Worm (Caenorhabditis elegans) whole organism, L1 larva: Measurements from ENCODE around the gene his-41.

Experiments
- C16A3.4 ChIP-seq: fragments of 150-350 bp; optimal IDR thresholded peaks from 2 replicates; lab custom pipeline; 2014; ENCODE audit warnings: missing biosample characterization, missing genetic modification characterization
- C34B4.2 ChIP-seq: sonication (generic microtip); optimal IDR thresholded peaks from 2 replicates; lab custom pipeline; 2017; ENCODE audit warnings: mild to moderate bottlenecking, missing genetic modification characterization, missing compliant biosample characterization
- F16B12.6 ChIP-seq: fragments of 150-350 bp; optimal IDR thresholded peaks from 2 replicates; lab custom pipeline; 2014; ENCODE audit warnings: missing biosample characterization, missing genetic modification characterization
- Y116A8C.19 ChIP-seq: sonication (generic microtip); optimal IDR thresholded peaks from 2 replicates; lab custom pipeline; 2016; ENCODE audit warnings: missing compliant biosample characterization, missing genetic modification characterization, borderline replicate concordance
- aha-1 ChIP-seq: fragments of 150-350 bp; optimal IDR thresholded peaks from 2 replicates; lab custom pipeline; 2014; ENCODE audit warnings: missing biosample characterization, missing genetic modification characterization
- alr-1 ChIP-seq: fragments of 200-800 bp; sonication (Bioruptor generic); optimal IDR thresholded peaks from 2 replicates; lab custom pipeline; 2018; ENCODE audit warnings: borderline replicate concordance, mild to moderate bottlenecking, missing genetic modification characterization, missing compliant biosample characterization
- aly-2 ChIP-seq: fragments of 150-350 bp; optimal IDR thresholded peaks from 2 replicates; lab custom pipeline; 2014; ENCODE audit warnings: missing biosample characterization, missing genetic modification characterization
- ama-1 ChIP-seq: fragments of 150-350 bp; optimal IDR thresholded peaks from 2 replicates; lab custom pipeline; 2014
- ceh-63 ChIP-seq: fragments of 200-800 bp; sonication (Bioruptor generic); optimal IDR thresholded peaks from 2 replicates; lab custom pipeline; 2018; ENCODE audit warnings: mild to moderate bottlenecking, missing genetic modification characterization, missing compliant biosample characterization
- ceh-8 ChIP-seq: fragments of 200-800 bp; sonication (Bioruptor generic); optimal IDR thresholded peaks from 2 replicates; lab custom pipeline; 2018; ENCODE audit warnings: mild to moderate bottlenecking, missing genetic modification characterization, moderate library complexity, missing compliant biosample characterization
- ceh-88 ChIP-seq: fragments of 200-800 bp; sonication (Bioruptor generic); IDR thresholded peaks from 2 replicates; pipeline ENCODE4 v1.3.6; 2022; ENCODE audit warnings: missing genetic modification characterization, missing compliant biosample characterization
- ceh-90 ChIP-seq: sonication (generic microtip); optimal IDR thresholded peaks from 2 replicates; lab custom pipeline; 2016; ENCODE audit warnings: missing genetic modification characterization, missing compliant biosample characterization
- dpl-1 ChIP-seq, 3 experiments: fragments of 150-350 bp in 2 of 3; sonication (generic microtip) in 1 of 3; optimal IDR thresholded peaks; 2 replicates each; lab custom pipeline; 2014 to 2017; ENCODE audit warnings: missing biosample characterization in 3 of 3, missing genetic modification characterization in 3 of 3, missing genetic modification reagents in 3 of 3
- dsc-1 ChIP-seq: sonication (generic microtip); optimal IDR thresholded peaks from 2 replicates; lab custom pipeline; 2016; ENCODE audit warnings: mild to moderate bottlenecking, missing genetic modification characterization, missing compliant biosample characterization
- efl-1 ChIP-seq, 4 experiments: fragments of 150-350 bp; optimal IDR thresholded peaks in 3 of 4; peaks in 1 of 4; 1 replicate in 1 of 4; 2 replicates in 3 of 4; lab custom pipeline; 2014; ENCODE audit warnings: missing biosample characterization in 2 of 4, missing genetic modification characterization in 2 of 4, missing genetic modification reagents in 2 of 4
- efl-3 ChIP-seq: fragments of 200-800 bp; sonication (Bioruptor generic); optimal IDR thresholded peaks from 2 replicates; lab custom pipeline; 2018; ENCODE audit warnings: mild to moderate bottlenecking, missing genetic modification characterization, missing compliant biosample characterization
- egl-13 ChIP-seq: sonication (generic microtip); optimal IDR thresholded peaks from 2 replicates; lab custom pipeline; 2016; ENCODE audit warnings: missing genotype, missing genetic modification reagents, missing genetic modification characterization, missing compliant biosample characterization
- elt-3 ChIP-seq, 6 experiments: fragments of 150-350 bp in 1 of 6; sonication (generic microtip); optimal IDR thresholded peaks; 2 replicates each; lab custom pipeline; 2017 to 2018; ENCODE audit warnings: missing biosample characterization in 6 of 6, missing genetic modification characterization in 6 of 6, inconsistent platforms in 1 of 6
- ets-5 ChIP-seq: fragments of 200-800 bp; sonication (Bioruptor generic); IDR thresholded peaks from 2 replicates; pipeline ENCODE4 v1.3.6; 2022; ENCODE audit warnings: missing genetic modification characterization, missing compliant biosample characterization
- fkh-10 ChIP-seq: sonication (generic microtip); optimal IDR thresholded peaks from 2 replicates; lab custom pipeline; 2017; ENCODE audit warnings: missing biosample characterization, missing genetic modification reagents, missing genetic modification characterization
- fkh-4 ChIP-seq: sonication (generic microtip); optimal IDR thresholded peaks from 2 replicates; lab custom pipeline; 2016; ENCODE audit warnings: missing compliant biosample characterization, missing genetic modification characterization, borderline replicate concordance
- hlh-17 ChIP-seq: fragments of 200-800 bp; sonication (Bioruptor generic); optimal IDR thresholded peaks from 2 replicates; lab custom pipeline; 2018; ENCODE audit warnings: missing genetic modification characterization, mild to moderate bottlenecking, missing compliant biosample characterization, moderate library complexity, borderline replicate concordance
- hlh-4 ChIP-seq: sonication (generic microtip); optimal IDR thresholded peaks from 2 replicates; lab custom pipeline; 2016; ENCODE audit warnings: mild to moderate bottlenecking, missing genetic modification characterization, missing compliant biosample characterization
- irx-1 ChIP-seq: sonication (generic microtip); optimal IDR thresholded peaks from 2 replicates; lab custom pipeline; 2016; ENCODE audit warnings: missing genetic modification characterization, missing compliant biosample characterization
- isw-1 ChIP-seq: fragments of 200-800 bp; sonication (Bioruptor generic); IDR thresholded peaks from 2 replicates; pipeline ENCODE4 v1.3.6; 2022; ENCODE audit warnings: missing genetic modification characterization, missing compliant biosample characterization
- jun-1 ChIP-seq: fragments of 150-350 bp; optimal IDR thresholded peaks from 2 replicates; lab custom pipeline; 2014; ENCODE audit warnings: missing biosample characterization, missing genetic modification reagents, missing genetic modification characterization
- lin-14 ChIP-seq: fragments of 200-800 bp; sonication (Bioruptor generic); optimal IDR thresholded peaks from 2 replicates; lab custom pipeline; 2018; ENCODE audit warnings: mild to moderate bottlenecking, missing genetic modification characterization, moderate library complexity, missing compliant biosample characterization
- lin-15B ChIP-seq: fragments of 150-350 bp; sonication (generic microtip); optimal IDR thresholded peaks from 3 replicates; lab custom pipeline; 2014; ENCODE audit warnings: missing biosample characterization, missing genetic modification characterization
- lir-3 ChIP-seq: sonication (generic microtip); optimal IDR thresholded peaks from 2 replicates; lab custom pipeline; 2016; ENCODE audit warnings: mild to moderate bottlenecking, missing genetic modification characterization, moderate library complexity, missing compliant biosample characterization; ENCODE audit not compliant: poor library complexity
- lsy-2 ChIP-seq, 2 experiments: fragments of 150-350 bp; optimal IDR thresholded peaks; 2 replicates each; lab custom pipeline; 2014; ENCODE audit warnings: missing biosample characterization in 2 of 2, missing genetic modification characterization in 2 of 2
- mab-9 ChIP-seq: fragments of 200-800 bp; sonication (Bioruptor generic); IDR thresholded peaks from 2 replicates; pipeline ENCODE4 v1.3.6; 2022; ENCODE audit warnings: missing genetic modification reagents, missing genetic modification characterization, missing compliant biosample characterization
- mdl-1 ChIP-seq, 2 experiments: fragments of 150-350 bp; optimal IDR thresholded peaks; 2 replicates each; lab custom pipeline; 2014 to 2017; ENCODE audit warnings: missing biosample characterization in 2 of 2, missing genetic modification characterization in 2 of 2, inconsistent platforms in 1 of 2
- mef-2 ChIP-seq: fragments of 150-350 bp; optimal IDR thresholded peaks from 2 replicates; lab custom pipeline; 2014; ENCODE audit warnings: missing biosample characterization, missing genetic modification characterization
- mep-1 ChIP-seq: fragments of 150-350 bp; optimal IDR thresholded peaks from 2 replicates; lab custom pipeline; 2014; ENCODE audit warnings: missing biosample characterization, missing genetic modification characterization
- nhr-12 ChIP-seq: sonication (generic microtip); optimal IDR thresholded peaks from 2 replicates; lab custom pipeline; 2017; ENCODE audit warnings: missing biosample characterization, missing genetic modification characterization
- nhr-237 ChIP-seq: fragments of 150-350 bp; optimal IDR thresholded peaks from 2 replicates; lab custom pipeline; 2014; ENCODE audit warnings: missing biosample characterization, missing genetic modification characterization
- nhr-28 ChIP-seq: fragments of 150-350 bp; optimal IDR thresholded peaks from 2 replicates; lab custom pipeline; 2014; ENCODE audit warnings: missing biosample characterization, missing genetic modification characterization
- nhr-71 ChIP-seq: sonication (generic microtip); optimal IDR thresholded peaks from 2 replicates; lab custom pipeline; 2016; ENCODE audit warnings: mild to moderate bottlenecking, missing genetic modification characterization, moderate library complexity, missing compliant biosample characterization
- nhr-76 ChIP-seq: sonication (generic microtip); optimal IDR thresholded peaks from 2 replicates; lab custom pipeline; 2017; ENCODE audit warnings: missing biosample characterization, missing genetic modification characterization
- nhr-77 ChIP-seq: fragments of 150-350 bp; optimal IDR thresholded peaks from 2 replicates; lab custom pipeline; 2014; ENCODE audit warnings: missing biosample characterization, missing genetic modification characterization
- nhr-85 ChIP-seq: sonication (generic microtip); peaks from one replicate; lab custom pipeline; 2016; ENCODE audit warnings: missing genetic modification characterization, inconsistent platforms, missing compliant biosample characterization
- nhr-90 ChIP-seq: sonication (generic microtip); optimal IDR thresholded peaks from 2 replicates; lab custom pipeline; 2016; ENCODE audit warnings: mild to moderate bottlenecking, missing genetic modification characterization, missing compliant biosample characterization; ENCODE audit not compliant: poor library complexity
- snpc-4 ChIP-seq: fragments of 150-350 bp; optimal IDR thresholded peaks from 2 replicates; lab custom pipeline; 2014; ENCODE audit warnings: missing biosample characterization, missing genetic modification characterization
- sup-37 ChIP-seq: fragments of 200-800 bp; sonication (Bioruptor generic); optimal IDR thresholded peaks from 2 replicates; lab custom pipeline; 2018; ENCODE audit warnings: mild to moderate bottlenecking, missing genetic modification characterization, missing compliant biosample characterization
- tlp-1 ChIP-seq: fragments of 150-350 bp; optimal IDR thresholded peaks from 2 replicates; lab custom pipeline; 2014; ENCODE audit warnings: missing biosample characterization, missing genetic modification characterization
- unc-130 ChIP-seq: fragments of 150-350 bp; optimal IDR thresholded peaks from 2 replicates; lab custom pipeline; 2017; ENCODE audit warnings: missing biosample characterization, missing genetic modification characterization, inconsistent platforms
- unc-30 ChIP-seq: sonication (generic microtip); optimal IDR thresholded peaks from 2 replicates; lab custom pipeline; 2017; ENCODE audit warnings: missing biosample characterization, missing genetic modification characterization
- unc-62 ChIP-seq: fragments of 150-350 bp; optimal IDR thresholded peaks from 2 replicates; lab custom pipeline; 2014; ENCODE audit warnings: missing biosample characterization, missing genetic modification reagents, missing genetic modification characterization
- unc-98 ChIP-seq: fragments of 200-800 bp; sonication (Bioruptor generic); IDR thresholded peaks from 2 replicates; pipeline ENCODE4 v1.3.6; 2022; ENCODE audit warnings: missing genetic modification characterization, missing compliant biosample characterization
- vab-15 ChIP-seq: sonication (generic microtip); optimal IDR thresholded peaks from 2 replicates; lab custom pipeline; 2017; ENCODE audit warnings: missing genotype, mild to moderate bottlenecking, missing genetic modification characterization, missing compliant biosample characterization
- xbp-1 ChIP-seq: sonication (generic microtip); optimal IDR thresholded peaks from 2 replicates; lab custom pipeline; 2016; ENCODE audit warnings: missing genetic modification characterization, missing compliant biosample characterization
- zip-4 ChIP-seq: fragments of 200-800 bp; sonication (Bioruptor generic); optimal IDR thresholded peaks from 2 replicates; lab custom pipeline; 2018; ENCODE audit warnings: mild to moderate bottlenecking, missing genetic modification characterization, moderate library complexity, missing compliant biosample characterization

The his-41 gene

DNA sequence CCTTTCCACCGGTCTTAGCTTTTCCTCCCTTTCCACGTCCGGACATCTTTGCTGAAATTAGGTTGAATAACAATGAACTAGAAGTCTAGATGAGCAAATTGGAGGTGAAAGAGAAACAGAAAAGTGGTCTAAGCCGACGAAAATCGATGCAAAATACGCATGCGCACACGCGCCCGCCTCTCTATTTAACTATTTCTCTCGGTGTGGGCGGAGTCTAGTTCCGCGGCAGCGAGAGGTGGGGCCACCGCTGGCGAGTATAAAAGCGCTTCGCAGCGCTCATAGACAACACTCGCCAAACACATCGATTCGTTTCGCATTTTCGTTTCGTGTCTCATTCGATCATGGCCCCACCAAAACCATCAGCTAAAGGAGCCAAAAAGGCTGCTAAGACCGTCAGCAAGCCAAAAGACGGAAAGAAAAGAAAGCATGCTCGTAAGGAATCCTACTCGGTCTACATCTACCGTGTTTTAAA is at the start of gene his-41, which contains the start of gene his-35:
Gene his-41, plus strand, starts transcription at position 299 of the 472 bp plus-strand sequence.
Gene his-35, minus strand, starts transcription at position 51 of the 472 bp plus-strand sequence.
- TF ChIP-seq ets-5 (GFP tag; lab: Robert Waterston, UW) (no peak), dpl-1 (GFP tag; optimal IDR thresholded peaks at IDR 0.05; lab: Kevin White, UChicago) (peak; percentile 9 to 45 (median 43)), irx-1 (peak; percentile 55), snpc-4 (tag; lab: Kevin White, UChicago) (peak; percentile 12), C34B4.2 (tag; lab: Kevin White, UChicago) (no peak), hlh-4 (tag; lab: Kevin White, UChicago) (no peak), hlh-17 (GFP tag; lab: Kevin White, UChicago) (no peak), mab-9 (GFP tag; lab: Robert Waterston, UW) (peak; percentile 45; the same call in 1 of the 2 replicates), egl-13 (tag; lab: Kevin White, UChicago) (peak; percentile 72), unc-62 (GFP tag; lab: Kevin White, UChicago) (no peak), vab-15 (tag; lab: Kevin White, UChicago) (no peak), ama-1 (lab: Kevin White, UChicago) (peak; percentile 60), unc-98 (GFP tag; lab: Robert Waterston, UW) (no peak), nhr-77 (tag; lab: Kevin White, UChicago) (peak; percentile 23), efl-3 (GFP tag; lab: Kevin White, UChicago) (no peak), ceh-8 (no peak), F16B12.6 (tag; lab: Kevin White, UChicago) (peak; percentile 28), ceh-63 (GFP tag; lab: Kevin White, UChicago) (no peak), nhr-85 (no peak), efl-1 (optimal IDR thresholded peaks at IDR 0.05; lab: Kevin White, UChicago) (peak; percentile 60 to 63), efl-1 (GFP tag; optimal IDR thresholded peaks at IDR 0.05 in 1 of 2; lab: Kevin White, UChicago) (peak; percentile 53 to 93), lin-14 (GFP tag; lab: Kevin White, UChicago) (peak; percentile 75), sup-37 (GFP tag; lab: Kevin White, UChicago) (peak; percentile 16), mdl-1 (tag; optimal IDR thresholded peaks at IDR 0.05; lab: Kevin White, UChicago) (peak in 1 of 2 experiments; percentile 39), nhr-12 (tag; lab: Kevin White, UChicago) (no peak), xbp-1 (tag; lab: Kevin White, UChicago) (peak; percentile 74), lin-15B (no peak), nhr-71 (tag; lab: Kevin White, UChicago) (peak; percentile 83), elt-3 (tag; optimal IDR thresholded peaks at IDR 0.05; lab: Kevin White, UChicago) (no peak), fkh-4 (tag; lab: Kevin White, UChicago) (no peak), ceh-90 (tag; lab: Kevin White, UChicago) (no peak), nhr-237 (no peak), aha-1 (no peak), dsc-1 (peak; percentile 83), unc-130 (peak; percentile 3), Y116A8C.19 (tag; lab: Kevin White, UChicago) (no peak), aly-2 (no peak), unc-30 (tag; lab: Kevin White, UChicago) (no peak), C16A3.4 (tag; lab: Kevin White, UChicago) (no peak), isw-1 (peak; percentile 31; the same call in 1 of the 2 replicates), nhr-90 (tag; lab: Kevin White, UChicago) (peak; percentile 45), nhr-28 (tag; lab: Kevin White, UChicago) (no peak), nhr-76 (tag; lab: Kevin White, UChicago) (no peak), lsy-2 (tag; optimal IDR thresholded peaks at IDR 0.05; lab: Kevin White, UChicago) (peak; percentile 33 to 47), mef-2 (no peak), tlp-1 (tag; lab: Kevin White, UChicago) (no peak), lir-3 (tag; lab: Kevin White, UChicago) (no peak), jun-1 (tag; lab: Kevin White, UChicago) (peak; percentile 72), zip-4 (GFP tag; lab: Kevin White, UChicago) (peak; percentile 42), fkh-10 (GFP tag; lab: Kevin White, UChicago) (peak; percentile 8), alr-1 (tag; lab: Kevin White, UChicago) (no peak), ceh-88 (0 out of 2 replicates have a peak, but pooled peaks have one; percentile 10), mep-1 (tag; lab: Kevin White, UChicago) (peak; percentile 32)
